Worm (Caenorhabditis elegans) whole organism, L2 larva: ENCODE measurements around the gene ubh-2.

Experiments used
- aly-2 ChIP-seq: fragments of 150-350 bp; optimal IDR thresholded peaks from 2 replicates; lab custom pipeline; 2014; ENCODE audit warnings: missing biosample characterization, missing genetic modification characterization
- blmp-1 ChIP-seq: sonication (generic microtip); optimal IDR thresholded peaks from 2 replicates; lab custom pipeline; 2017; ENCODE audit warnings: missing genetic modification characterization, mild to moderate bottlenecking, missing compliant biosample characterization, antibody characterized with exemption, moderate library complexity; ENCODE audit not compliant: insufficient read depth
- egl-27 ChIP-seq: sonication (generic microtip); optimal IDR thresholded peaks from 3 replicates; lab custom pipeline; 2017; ENCODE audit warnings: missing biosample characterization, missing genetic modification reagents, missing genetic modification characterization
- elt-3 ChIP-seq: sonication (generic microtip); optimal IDR thresholded peaks from 2 replicates; lab custom pipeline; 2017; ENCODE audit warnings: missing biosample characterization, missing genetic modification characterization
- ztf-11 ChIP-seq: sonication (generic microtip); optimal IDR thresholded peaks from 2 replicates; lab custom pipeline; 2017; ENCODE audit warnings: missing biosample characterization, missing genetic modification characterization

DNA sequence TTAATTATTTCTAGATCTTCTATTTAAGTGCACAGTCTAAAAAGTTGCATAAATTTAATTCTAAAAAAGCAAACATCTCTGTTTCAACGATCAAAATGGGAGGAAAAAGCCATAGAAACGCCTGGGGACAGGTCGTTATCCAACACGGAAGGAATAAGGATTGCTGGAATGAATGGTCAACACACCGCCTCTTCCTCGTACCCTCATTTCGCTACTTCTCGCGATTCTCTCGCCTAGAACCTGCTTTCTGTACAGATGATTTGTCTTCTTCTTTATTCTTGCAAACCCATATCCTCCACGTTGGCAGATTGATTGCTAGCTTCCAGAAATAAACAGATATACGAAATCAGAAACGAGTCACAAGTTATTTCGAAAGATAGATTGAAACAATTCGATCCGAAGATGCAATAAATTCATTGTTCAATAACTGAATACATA, 5.3 kb upstream of the ubh-2 start, which contains the start of gene dpy-11:
- TF ChIP-seq aly-2 (tag; lab: Kevin White, UChicago) (no peak), elt-3 (tag; lab: Kevin White, UChicago) (no peak), egl-27 (tag; lab: Kevin White, UChicago) (no peak), blmp-1 (tag; lab: Kevin White, UChicago) (peak; percentile 37), ztf-11 (tag; lab: Kevin White, UChicago) (no peak)
